Fruit fly (Drosophila melanogaster) whole organism, prepupa: ENCODE data around the gene CG1582.

Experiments used
- CG34406 ChIP-seq: fragments of 200-800 bp; sonication (Bioruptor generic); optimal IDR thresholded peaks from 3 replicates; lab custom pipeline; 2016; ENCODE audit warnings: missing biosample characterization, missing genetic modification characterization
- CG6792 ChIP-seq: fragments of 200-800 bp; sonication (Bioruptor generic); optimal IDR thresholded peaks from 3 replicates; lab custom pipeline; 2016; ENCODE audit warnings: missing biosample characterization, missing genetic modification characterization
- Gug ChIP-seq: fragments of 200-800 bp; sonication (Bioruptor generic); IDR thresholded peaks from 2 replicates; pipeline ENCODE4 v1.3.6; 2022; ENCODE audit warnings: missing biosample characterization, missing genetic modification characterization
- Met ChIP-seq: fragments of 200-800 bp; sonication (Bioruptor generic); optimal IDR thresholded peaks from 3 replicates; lab custom pipeline; 2016; ENCODE audit warnings: missing biosample characterization, missing genetic modification characterization
- acj6 ChIP-seq: fragments of 200-800 bp; sonication (Bioruptor generic); optimal IDR thresholded peaks from 3 replicates; lab custom pipeline; 2016; ENCODE audit warnings: missing biosample characterization, missing genetic modification characterization
- eg ChIP-seq: fragments of 200-800 bp; sonication (Bioruptor generic); IDR thresholded peaks from 3 replicates; pipeline ENCODE4 v1.3.6; 2022; ENCODE audit warnings: missing biosample characterization, missing genetic modification characterization
- esn ChIP-seq: fragments of 200-800 bp; sonication (Bioruptor generic); optimal IDR thresholded peaks from 2 replicates; lab custom pipeline; 2016; ENCODE audit warnings: missing biosample characterization, mild to moderate bottlenecking, missing genetic modification characterization, moderate library complexity
- fd85E ChIP-seq: fragments of 200-800 bp; sonication (Bioruptor generic); optimal IDR thresholded peaks from 3 replicates; lab custom pipeline; 2016; ENCODE audit warnings: missing biosample characterization, missing genetic modification characterization
- net ChIP-seq: fragments of 200-800 bp; sonication (Bioruptor generic); optimal IDR thresholded peaks from 3 replicates; lab custom pipeline; 2016; ENCODE audit warnings: missing biosample characterization, missing genetic modification characterization
- pdm3 ChIP-seq: fragments of 200-800 bp; sonication (Bioruptor generic); optimal IDR thresholded peaks from 3 replicates; lab custom pipeline; 2016; ENCODE audit warnings: missing biosample characterization, missing genetic modification characterization
- spab ChIP-seq: fragments of 200-800 bp; sonication (Bioruptor generic); optimal IDR thresholded peaks from 2 replicates; lab custom pipeline; 2017; ENCODE audit warnings: missing biosample characterization, mild to moderate bottlenecking, missing genetic modification characterization, missing genetic modification reagents
- ss ChIP-seq, 2 experiments: fragments of 200-800 bp; sonication (Bioruptor generic); optimal IDR thresholded peaks; 2 replicates in 1 of 2; 3 replicates in 1 of 2; lab custom pipeline; 2017 to 2018; ENCODE audit warnings: mild to moderate bottlenecking in 2 of 2, missing biosample characterization in 2 of 2, missing genetic modification characterization in 2 of 2, moderate library complexity in 1 of 2

The CG1582 gene

dm6 chrX:10844807-10845206 is 54.3 kb downstream of the CG1582 start, which contains the start of gene CG32669:
TSS of gene CG32669 (minus strand) at chrX:10845081.
- no peak for TF ChIP-seq fd85E (GFP tag; lab: Kevin White, UChicago)
- no peak for TF ChIP-seq net (GFP tag; lab: Kevin White, UChicago)
- no peak for TF ChIP-seq acj6
- TF ChIP-seq Met: no peak
- TF ChIP-seq pdm3 (GFP tag; lab: Kevin White, UChicago): no peak
- TF ChIP-seq CG34406 (GFP tag; lab: Kevin White, UChicago): no peak
- no peak for TF ChIP-seq ss (GFP tag; optimal IDR thresholded peaks at IDR 0.05; lab: Kevin White, UChicago)
- TF ChIP-seq esn (GFP tag; lab: Kevin White, UChicago): no peak
- TF ChIP-seq eg (GFP tag; lab: Robert Waterston, UW): no peak
- TF ChIP-seq spab (GFP tag; lab: Kevin White, UChicago): no peak
- no peak for TF ChIP-seq Gug (GFP tag; lab: Robert Waterston, UW)
- TF ChIP-seq CG6792 (GFP tag; lab: Kevin White, UChicago): no peak
